Worm (Caenorhabditis elegans) whole organism, midembryonic: Measurements from ENCODE around the gene srv-2.

Source experiments
- T22C8.4 ChIP-seq: fragments of 200-800 bp; sonication (Bioruptor generic); IDR thresholded peaks from 2 replicates; pipeline ENCODE4 v1.3.6; 2022; ENCODE audit warnings: missing genetic modification characterization, missing compliant biosample characterization
- cog-1 ChIP-seq: sonication (generic microtip); optimal IDR thresholded peaks from 2 replicates; lab custom pipeline; 2016; ENCODE audit warnings: missing genetic modification characterization, missing compliant biosample characterization
- flt-1 ChIP-seq: fragments of 200-800 bp; sonication (Bioruptor generic); IDR thresholded peaks from 2 replicates; pipeline ENCODE4 v1.3.6; 2022; ENCODE audit warnings: missing genetic modification characterization, missing compliant biosample characterization
- klf-2 ChIP-seq: fragments of 200-800 bp; sonication (Bioruptor generic); conservative IDR thresholded peaks from 2 replicates; pipeline ENCODE4 v1.3.6; 2022; ENCODE audit warnings: missing genetic modification reagents, missing genetic modification characterization, missing compliant biosample characterization
- med-1 ChIP-seq: sonication (generic microtip); optimal IDR thresholded peaks from 2 replicates; lab custom pipeline; 2017; ENCODE audit warnings: missing genetic modification characterization, mild to moderate bottlenecking, missing compliant biosample characterization, antibody characterized with exemption, missing genetic modification reagents; ENCODE audit not compliant: insufficient read depth
- ref-1 ChIP-seq: fragments of 200-800 bp; sonication (Bioruptor generic); conservative IDR thresholded peaks from 2 replicates; pipeline ENCODE4 v1.3.6; 2022; ENCODE audit warnings: missing genetic modification reagents, missing genetic modification characterization, missing compliant biosample characterization
- ztf-23 ChIP-seq: fragments of 200-800 bp; sonication (Bioruptor generic); IDR thresholded peaks from 2 replicates; pipeline ENCODE4 v1.3.6; 2022; ENCODE audit warnings: missing genetic modification reagents, missing genetic modification characterization, missing compliant biosample characterization
- ztf-29 ChIP-seq: fragments of 200-800 bp; sonication (Bioruptor generic); IDR thresholded peaks from 2 replicates; pipeline ENCODE4 v1.3.6; 2022; ENCODE audit warnings: missing genetic modification reagents, missing genetic modification characterization, missing compliant biosample characterization

DNA sequence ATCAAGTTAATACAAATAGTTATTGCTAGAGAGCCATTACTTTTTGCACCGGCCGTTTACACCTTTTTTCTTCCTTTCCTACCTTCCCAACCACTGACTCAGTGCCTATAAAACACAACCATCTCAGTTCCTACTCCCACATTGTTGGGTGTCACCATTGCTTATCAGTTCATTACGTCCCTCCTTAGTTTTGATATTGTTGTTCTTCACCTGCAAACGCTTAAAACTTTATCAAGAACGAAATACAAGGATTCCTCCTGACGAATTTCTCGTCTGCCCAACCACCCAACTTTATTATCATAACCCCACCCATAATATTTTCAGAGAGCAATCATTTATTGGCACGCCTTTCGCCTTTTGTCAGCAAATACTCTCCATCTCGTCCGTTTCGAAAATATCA, 25.0 kb upstream of the srv-2 start:
- TF ChIP-seq cog-1 (tag; lab: Kevin White, UChicago) (no peak), ztf-23 (GFP tag; lab: Robert Waterston, UW) (no peak), klf-2 (GFP tag; lab: Robert Waterston, UW) (no peak), ref-1 (GFP tag; lab: Robert Waterston, UW) (no peak), flt-1 (GFP tag; lab: Robert Waterston, UW) (no peak), ztf-29 (no peak), T22C8.4 (no peak), med-1 (GFP tag; lab: Kevin White, UChicago) (no peak)
